Fruit fly (Drosophila melanogaster) whole organism, embryonic: ENCODE results near the gene CG4757.

Experiments used
- Atf3 ChIP-seq: fragments of 200-800 bp; sonication (Bioruptor generic); optimal IDR thresholded peaks from 3 replicates; lab custom pipeline; 2016; ENCODE audit warnings: missing biosample characterization, missing genetic modification characterization
- Bgb ChIP-seq: fragments of 200-800 bp; sonication (Bioruptor generic); IDR thresholded peaks from 2 replicates; pipeline ENCODE4 v1.3.6; 2022; ENCODE audit warnings: missing biosample characterization, missing genetic modification characterization; ENCODE audit not compliant: partially characterized antibody
- CG10267 ChIP-seq: fragments of 200-800 bp; sonication (Bioruptor generic); optimal IDR thresholded peaks from 2 replicates; lab custom pipeline; 2018; ENCODE audit warnings: missing biosample characterization, mild to moderate bottlenecking, missing genetic modification characterization, moderate library complexity
- CG11504 ChIP-seq: fragments of 200-800 bp; sonication (Bioruptor generic); optimal IDR thresholded peaks from 3 replicates; lab custom pipeline; 2019; ENCODE audit warnings: missing biosample characterization, mild to moderate bottlenecking, missing genetic modification characterization, moderate library complexity
- CG12299 ChIP-seq: fragments of 200-800 bp; sonication (Bioruptor generic); optimal IDR thresholded peaks from 2 replicates; lab custom pipeline; 2018; ENCODE audit warnings: missing biosample characterization, mild to moderate bottlenecking, missing genetic modification characterization
- CG13894 ChIP-seq: fragments of 200-800 bp; sonication (Bioruptor generic); optimal IDR thresholded peaks from 3 replicates; lab custom pipeline; 2018; ENCODE audit warnings: missing biosample characterization, mild to moderate bottlenecking, missing genetic modification characterization, moderate library complexity
- CG14710 ChIP-seq: fragments of 200-800 bp; sonication (Bioruptor generic); optimal IDR thresholded peaks from 3 replicates; lab custom pipeline; 2019; ENCODE audit warnings: missing biosample characterization, mild to moderate bottlenecking, missing genetic modification characterization, moderate library complexity
- CG15514 ChIP-seq: fragments of 200-800 bp; sonication (Bioruptor generic); optimal IDR thresholded peaks from 3 replicates; lab custom pipeline; 2017; ENCODE audit warnings: missing biosample characterization, missing genetic modification characterization, mild to moderate bottlenecking, moderate library complexity, missing genetic modification reagents
- CG17385 ChIP-seq: fragments of 200-800 bp; sonication (Bioruptor generic); optimal IDR thresholded peaks from 3 replicates; lab custom pipeline; 2018; ENCODE audit warnings: missing biosample characterization, mild to moderate bottlenecking, missing genetic modification characterization
- CG17802 ChIP-seq: fragments of 200-800 bp; sonication (Bioruptor generic); optimal IDR thresholded peaks from 2 replicates; lab custom pipeline; 2018; ENCODE audit warnings: missing biosample characterization, mild to moderate bottlenecking, missing genetic modification characterization, moderate library complexity
- CG2712 ChIP-seq: fragments of 200-800 bp; optimal IDR thresholded peaks from 3 replicates; lab custom pipeline; 2019; ENCODE audit warnings: missing biosample characterization, mild to moderate bottlenecking, missing genetic modification characterization, moderate library complexity
- CG2875 ChIP-seq: fragments of 200-800 bp; sonication (Bioruptor generic); optimal IDR thresholded peaks from 2 replicates; lab custom pipeline; 2017; ENCODE audit warnings: missing biosample characterization, mild to moderate bottlenecking, missing genetic modification characterization, missing genetic modification reagents
- CG31224 ChIP-seq: fragments of 200-800 bp; sonication (Bioruptor generic); IDR thresholded peaks from 2 replicates; pipeline ENCODE4 v1.3.6; 2022; ENCODE audit warnings: missing biosample characterization, missing genetic modification characterization
- CG34422 ChIP-seq: fragments of 200-800 bp; sonication (Bioruptor generic); IDR thresholded peaks from 3 replicates; pipeline ENCODE4 v1.3.6; 2022; ENCODE audit warnings: missing biosample characterization, missing genetic modification characterization
- CG3847 ChIP-seq: fragments of 200-800 bp; sonication (Bioruptor generic); IDR thresholded peaks from 2 replicates; pipeline ENCODE4 v1.3.6; 2022; ENCODE audit warnings: missing biosample characterization, missing genetic modification characterization
- CG7928 ChIP-seq: fragments of 200-800 bp; sonication (Bioruptor generic); optimal IDR thresholded peaks from 2 replicates; lab custom pipeline; 2017; ENCODE audit warnings: missing biosample characterization, mild to moderate bottlenecking, missing genetic modification characterization
- CG8290 ChIP-seq, 3 experiments: fragments of 200-800 bp; sonication (Bioruptor generic); optimal IDR thresholded peaks; 2 replicates each; lab custom pipeline; 2016 to 2019; ENCODE audit warnings: missing biosample characterization in 3 of 3, missing genetic modification characterization in 3 of 3, mild to moderate bottlenecking in 2 of 3, moderate library complexity in 1 of 3
- CG8944 ChIP-seq: fragments of 200-800 bp; sonication (Bioruptor generic); optimal IDR thresholded peaks from 3 replicates; lab custom pipeline; 2016; ENCODE audit warnings: missing biosample characterization, missing genetic modification characterization
- Dbx ChIP-seq: fragments of 200-800 bp; sonication (Bioruptor generic); IDR thresholded peaks from 3 replicates; pipeline ENCODE4 v1.3.6; 2022; ENCODE audit warnings: missing biosample characterization, missing genetic modification characterization
- HLH3B ChIP-seq: fragments of 200-800 bp; sonication (Bioruptor generic); IDR thresholded peaks from 2 replicates; pipeline ENCODE4 v1.3.6; 2022; ENCODE audit warnings: missing biosample characterization, missing genetic modification characterization
- MBD-R2 ChIP-seq: fragments of 200-800 bp; sonication (Bioruptor generic); IDR thresholded peaks from 2 replicates; pipeline ENCODE4 v1.3.6; 2022; ENCODE audit warnings: missing biosample characterization, missing genetic modification characterization
- MESR4 ChIP-seq: fragments of 200-800 bp; sonication (Bioruptor generic); optimal IDR thresholded peaks from 2 replicates; lab custom pipeline; 2018; ENCODE audit warnings: missing biosample characterization, mild to moderate bottlenecking, missing genetic modification characterization, moderate library complexity
- Pdp1 ChIP-seq, 2 experiments: fragments of 200-800 bp; sonication (Bioruptor generic); optimal IDR thresholded peaks; 3 replicates each; lab custom pipeline; 2016; ENCODE audit warnings: missing biosample characterization in 2 of 2, missing genetic modification characterization in 2 of 2, mild to moderate bottlenecking in 1 of 2, moderate library complexity in 1 of 2
- Rfx ChIP-seq: fragments of 200-800 bp; sonication (Bioruptor generic); IDR thresholded peaks from 2 replicates; pipeline ENCODE4 v1.3.6; 2022; ENCODE audit warnings: missing biosample characterization, missing genetic modification characterization
- Sin3A ChIP-seq: fragments of >200 bp; optimal IDR thresholded peaks from 2 replicates; lab custom pipeline; 2018
- Six4 ChIP-seq: fragments of 200-800 bp; sonication (Bioruptor generic); optimal IDR thresholded peaks from 2 replicates; lab custom pipeline; 2016; ENCODE audit warnings: missing biosample characterization, missing genetic modification characterization
- TFAM ChIP-seq: fragments of 200-800 bp; sonication (Bioruptor generic); optimal IDR thresholded peaks from 2 replicates; lab custom pipeline; 2017; ENCODE audit warnings: missing biosample characterization, missing genetic modification characterization, inconsistent platforms
- abd-A ChIP-seq: fragments of 200-800 bp; sonication (Bioruptor generic); optimal IDR thresholded peaks from 3 replicates; lab custom pipeline; 2019; ENCODE audit warnings: missing biosample characterization, mild to moderate bottlenecking, missing genetic modification characterization, moderate library complexity
- aop ChIP-seq: fragments of 200-800 bp; sonication (Bioruptor generic); IDR thresholded peaks from 2 replicates; pipeline ENCODE4 v1.3.6; 2022; ENCODE audit warnings: missing biosample characterization, missing genetic modification characterization
- az2 ChIP-seq: fragments of 200-800 bp; sonication (Bioruptor generic); optimal IDR thresholded peaks from 3 replicates; lab custom pipeline; 2016; ENCODE audit warnings: missing biosample characterization, missing genetic modification characterization
- cas ChIP-seq: fragments of 200-800 bp; sonication (Bioruptor generic); IDR thresholded peaks from 2 replicates; pipeline ENCODE4 v1.3.6; 2022; ENCODE audit warnings: missing biosample characterization, missing genetic modification characterization
- cwo ChIP-seq: fragments of 200-800 bp; sonication (Bioruptor generic); optimal IDR thresholded peaks from 3 replicates; lab custom pipeline; 2017; ENCODE audit warnings: missing biosample characterization, missing genetic modification characterization, mild to moderate bottlenecking, moderate library complexity, missing genetic modification reagents
- dati ChIP-seq: fragments of 200-800 bp; sonication (Bioruptor generic); IDR thresholded peaks from 2 replicates; pipeline ENCODE4 v1.3.6; 2022; ENCODE audit warnings: missing biosample characterization, missing genetic modification characterization
- dmrt11E ChIP-seq: fragments of 200-800 bp; sonication (Bioruptor generic); optimal IDR thresholded peaks from 3 replicates; lab custom pipeline; 2018; ENCODE audit warnings: missing biosample characterization, mild to moderate bottlenecking, missing genetic modification characterization, moderate library complexity
- exex ChIP-seq: fragments of 200-800 bp; sonication (Bioruptor generic); optimal IDR thresholded peaks from 4 replicates; lab custom pipeline; 2018; ENCODE audit warnings: missing biosample characterization, mild to moderate bottlenecking, missing genetic modification characterization, moderate library complexity
- fru ChIP-seq: fragments of >200 bp; optimal IDR thresholded peaks from 2 replicates; lab custom pipeline; 2017
- gcm2 ChIP-seq: fragments of 200-800 bp; sonication (Bioruptor generic); optimal IDR thresholded peaks from 2 replicates; lab custom pipeline; 2016; ENCODE audit warnings: missing biosample characterization, missing genetic modification characterization
- gsb-n ChIP-seq: fragments of 200-800 bp; sonication (Bioruptor generic); optimal IDR thresholded peaks from 3 replicates; lab custom pipeline; 2018; ENCODE audit warnings: missing biosample characterization, mild to moderate bottlenecking, missing genetic modification characterization
- kah ChIP-seq: fragments of 200-800 bp; sonication (Bioruptor generic); optimal IDR thresholded peaks from 2 replicates; lab custom pipeline; 2018; ENCODE audit warnings: missing biosample characterization, mild to moderate bottlenecking, missing genetic modification characterization
- lilli ChIP-seq: fragments of 200-800 bp; sonication (Bioruptor generic); optimal IDR thresholded peaks from 3 replicates; lab custom pipeline; 2016; ENCODE audit warnings: missing biosample characterization, missing genetic modification characterization
- lov ChIP-seq, 2 experiments: fragments of 200-800 bp in 1 of 2; fragments of >200 bp in 1 of 2; sonication (Bioruptor generic) in 1 of 2; IDR thresholded peaks in 1 of 2; optimal IDR thresholded peaks in 1 of 2; 2 replicates in 1 of 2; 3 replicates in 1 of 2; pipeline versions ENCODE4 v1.3.6 to Lab custom; 2017 to 2022; ENCODE audit warnings: missing biosample characterization in 1 of 2, missing genetic modification characterization in 1 of 2
- mirr ChIP-seq: fragments of 200-800 bp; sonication (Bioruptor generic); optimal IDR thresholded peaks from 3 replicates; lab custom pipeline; 2018; ENCODE audit warnings: missing biosample characterization, mild to moderate bottlenecking, missing genetic modification characterization
- nom ChIP-seq: fragments of 200-800 bp; sonication (Bioruptor generic); optimal IDR thresholded peaks from 2 replicates; lab custom pipeline; 2017; ENCODE audit warnings: missing biosample characterization, missing genetic modification characterization, mild to moderate bottlenecking, moderate library complexity, missing genetic modification reagents
- ranshi ChIP-seq: fragments of 200-800 bp; sonication (Bioruptor generic); IDR thresholded peaks from 2 replicates; pipeline ENCODE4 v1.3.6; 2022; ENCODE audit warnings: missing biosample characterization, missing genetic modification characterization
- ro ChIP-seq: fragments of 200-800 bp; sonication (Bioruptor generic); IDR thresholded peaks from 2 replicates; pipeline ENCODE4 v1.3.6; 2022; ENCODE audit warnings: missing biosample characterization, missing genetic modification characterization
- seq ChIP-seq: fragments of 200-800 bp; sonication (Bioruptor generic); IDR thresholded peaks from 2 replicates; pipeline ENCODE4 v1.3.6; 2022; ENCODE audit warnings: missing biosample characterization, missing genetic modification characterization
- sim ChIP-seq: fragments of 200-800 bp; sonication (Bioruptor generic); IDR thresholded peaks from 2 replicates; pipeline ENCODE4 v1.3.6; 2022; ENCODE audit warnings: missing biosample characterization, missing genetic modification characterization
- slbo ChIP-seq: fragments of 200-800 bp; sonication (Bioruptor generic); IDR thresholded peaks from 2 replicates; pipeline ENCODE4 v1.3.6; 2022; ENCODE audit warnings: missing biosample characterization, missing genetic modification characterization
- trem ChIP-seq: fragments of 200-800 bp; optimal IDR thresholded peaks from 3 replicates; lab custom pipeline; 2019; ENCODE audit warnings: missing biosample characterization, mild to moderate bottlenecking, missing genetic modification characterization, moderate library complexity

CG4757 gene

DNA sequence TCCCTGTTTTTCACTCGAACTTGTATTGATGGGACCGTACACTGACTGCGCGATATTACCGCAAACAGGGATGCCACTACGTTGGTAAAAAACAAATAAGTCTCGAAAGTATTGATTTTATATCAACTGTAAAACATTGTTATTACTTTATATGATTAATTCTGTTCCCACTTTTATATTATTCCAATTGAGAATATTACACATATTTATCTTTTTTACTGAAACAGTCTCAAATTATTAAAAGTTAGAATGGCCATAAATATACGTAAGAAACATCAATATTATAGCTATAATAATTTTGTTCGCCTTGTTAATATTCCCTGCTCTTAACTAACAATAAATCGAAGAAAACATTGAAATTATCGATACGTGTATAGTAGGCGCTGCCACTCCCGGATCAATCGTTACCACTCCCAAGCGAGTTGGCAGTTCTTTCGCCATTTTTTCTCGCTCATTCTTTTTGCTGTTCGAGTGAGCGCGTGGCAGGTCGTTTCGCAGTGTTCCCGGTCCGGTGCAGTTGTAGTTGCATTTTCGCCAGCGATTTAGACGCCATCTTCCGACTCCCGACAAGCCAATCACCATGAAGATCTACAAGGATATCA is 48.9 kb downstream of the CG4757 start, which contains the start of the genes SdhC and Tctp (continued):
- TF ChIP-seq lov (optimal IDR thresholded peaks at IDR 0.05; lab: Kevin White, UChicago) (no peak), lov (GFP tag; IDR thresholded peaks at IDR 0.05; lab: Robert Waterston, UW) (no peak), kah (peak; percentile 13), nom (peak; percentile 73), Sin3A (lab: Kevin White, UChicago) (peak; percentile 74), exex (tag; lab: Kevin White, UChicago) (peak; percentile 23), Pdp1 (GFP tag; optimal IDR thresholded peaks at IDR 0.05; lab: Kevin White, UChicago) (peak in 1 of 2 experiments; percentile 2), CG8944 (GFP tag; lab: Kevin White, UChicago) (no peak), Rfx (peak; percentile 37), Bgb (GFP tag; lab: Robert Waterston, UW) (peak; percentile 66), HLH3B (GFP tag; lab: Robert Waterston, UW) (no peak), cas (GFP tag; lab: Robert Waterston, UW) (no peak), CG11504 (peak; percentile 60), CG2712 (peak; percentile 62), Six4 (GFP tag; lab: Kevin White, UChicago) (peak; percentile 38), CG3847 (peak; percentile 28; the same call in 1 of the 2 replicates), mirr (peak; percentile 27), CG8290 (GFP tag; optimal IDR thresholded peaks at IDR 0.05; lab: Kevin White, UChicago) (peak; percentile 28), CG8290 (tag; optimal IDR thresholded peaks at IDR 0.05; lab: Kevin White, UChicago) (peak in 1 of 2 experiments; percentile 71), trem (tag; lab: Kevin White, UChicago) (peak; percentile 100), Dbx (GFP tag; lab: Robert Waterston, UW) (0 out of 3 replicates have a peak, but pooled peaks have one; percentile 35), lilli (peak; percentile 44), MESR4 (GFP tag; lab: Kevin White, UChicago) (peak; percentile 94), Atf3 (no peak), abd-A (tag; lab: Kevin White, UChicago) (no peak), TFAM (no peak), MBD-R2 (0 out of 2 replicates have a peak, but pooled peaks have one; percentile 25), CG34422 (peak; percentile 30; the same call in 1 of the 3 replicates), CG12299 (peak; percentile 46), aop (GFP tag; lab: Robert Waterston, UW) (no peak), cwo (GFP tag; lab: Kevin White, UChicago) (no peak), CG7928 (GFP tag; lab: Kevin White, UChicago) (no peak), seq (GFP tag; lab: Robert Waterston, UW) (no peak), CG10267 (tag; lab: Kevin White, UChicago) (peak; percentile 76), dati (GFP tag; lab: Robert Waterston, UW) (no peak), CG14710 (tag; lab: Kevin White, UChicago) (peak; percentile 89), gcm2 (no peak), az2 (GFP tag; lab: Kevin White, UChicago) (peak; percentile 46), CG17385 (GFP tag; lab: Kevin White, UChicago) (peak; percentile 34), gsb-n (peak; percentile 45), sim (no peak), CG2875 (no peak), CG17802 (peak; percentile 6), slbo (peak; percentile 24; the same call in 1 of the 2 replicates), CG31224 (GFP tag; lab: Robert Waterston, UW) (no peak), CG13894 (tag; lab: Kevin White, UChicago) (peak; percentile 72), ranshi (GFP tag; lab: Robert Waterston, UW) (0 out of 2 replicates have a peak, but pooled peaks have one; percentile 23), CG15514 (GFP tag; lab: Kevin White, UChicago) (peak; percentile 60), ro (GFP tag; lab: Robert Waterston, UW) (no peak), dmrt11E (tag; lab: Kevin White, UChicago) (peak; percentile 47), fru (lab: Kevin White, UChicago) (no peak)
